Fruit fly (Drosophila melanogaster) whole organism, embryonic: ENCODE results near the gene CG9360.

Experiments used
- B-H2 ChIP-seq: fragments of 200-800 bp; sonication (Bioruptor generic); optimal IDR thresholded peaks from 2 replicates; lab custom pipeline; 2018; ENCODE audit warnings: missing biosample characterization, mild to moderate bottlenecking, missing genetic modification characterization
- BEAF-32 ChIP-seq: fragments of 200-800 bp; sonication (Bioruptor generic); optimal IDR thresholded peaks from 3 replicates; lab custom pipeline; 2017; ENCODE audit warnings: missing biosample characterization, missing genetic modification characterization, mild to moderate bottlenecking, moderate library complexity, missing genetic modification reagents
- CG10209 ChIP-seq: fragments of 200-800 bp; sonication (Bioruptor generic); optimal IDR thresholded peaks from 3 replicates; lab custom pipeline; 2017; ENCODE audit warnings: missing biosample characterization, mild to moderate bottlenecking, missing genetic modification characterization, missing genetic modification reagents
- CG11085 ChIP-seq: fragments of 200-800 bp; sonication (Bioruptor generic); IDR thresholded peaks from 2 replicates; pipeline ENCODE4 v1.3.6; 2022; ENCODE audit warnings: missing biosample characterization, missing genetic modification characterization
- CG11696 ChIP-seq: fragments of 200-800 bp; sonication (Bioruptor generic); IDR thresholded peaks from 2 replicates; pipeline ENCODE4 v1.3.6; 2022; ENCODE audit warnings: missing biosample characterization, missing genetic modification characterization
- CG13287 ChIP-seq: fragments of 200-800 bp; sonication (Bioruptor generic); IDR thresholded peaks from 2 replicates; pipeline ENCODE4 v1.3.6; 2022; ENCODE audit warnings: missing biosample characterization, missing genetic modification characterization; ENCODE audit not compliant: partially characterized antibody
- CG13424 ChIP-seq: fragments of 200-800 bp; sonication (Bioruptor generic); optimal IDR thresholded peaks from 2 replicates; lab custom pipeline; 2019; ENCODE audit warnings: missing biosample characterization, mild to moderate bottlenecking, missing genetic modification characterization, moderate library complexity
- CG13894 ChIP-seq: fragments of 200-800 bp; sonication (Bioruptor generic); optimal IDR thresholded peaks from 3 replicates; lab custom pipeline; 2018; ENCODE audit warnings: missing biosample characterization, mild to moderate bottlenecking, missing genetic modification characterization, moderate library complexity
- CG14014 ChIP-seq: fragments of 200-800 bp; sonication (Bioruptor generic); IDR thresholded peaks from 2 replicates; pipeline ENCODE4 v1.3.6; 2022; ENCODE audit warnings: missing biosample characterization, missing genetic modification characterization
- CG14965 ChIP-seq: fragments of 200-800 bp; sonication (Bioruptor generic); optimal IDR thresholded peaks from 2 replicates; lab custom pipeline; 2016; ENCODE audit warnings: missing biosample characterization, missing genetic modification characterization, borderline replicate concordance
- CG1603 ChIP-seq: fragments of 200-800 bp; sonication (Bioruptor generic); optimal IDR thresholded peaks from 2 replicates; lab custom pipeline; 2019; ENCODE audit warnings: missing biosample characterization, mild to moderate bottlenecking, missing genetic modification characterization, moderate library complexity
- CG16779 ChIP-seq: fragments of 200-800 bp; sonication (Bioruptor generic); IDR thresholded peaks from 2 replicates; pipeline ENCODE4 v1.3.6; 2022; ENCODE audit warnings: missing biosample characterization, missing genetic modification characterization
- CG17186 ChIP-seq: fragments of 200-800 bp; sonication (Bioruptor generic); optimal IDR thresholded peaks from 3 replicates; lab custom pipeline; 2017; ENCODE audit warnings: missing biosample characterization, missing genetic modification reagents, missing genetic modification characterization
- CG18476 ChIP-seq: fragments of 200-800 bp; sonication (Bioruptor generic); optimal IDR thresholded peaks from 2 replicates; lab custom pipeline; 2016; ENCODE audit warnings: missing biosample characterization, mild to moderate bottlenecking, missing genetic modification characterization
- CG30431 ChIP-seq: fragments of 200-800 bp; sonication (Bioruptor generic); optimal IDR thresholded peaks from 2 replicates; lab custom pipeline; 2017; ENCODE audit warnings: missing biosample characterization, missing genetic modification characterization
- CG34224 ChIP-seq: fragments of 200-800 bp; sonication (Bioruptor generic); IDR thresholded peaks from 3 replicates; pipeline ENCODE4 v1.3.6; 2022; ENCODE audit warnings: missing biosample characterization, missing genetic modification characterization; ENCODE audit not compliant: partially characterized antibody
- CG6254 ChIP-seq: fragments of 200-800 bp; sonication (Bioruptor generic); optimal IDR thresholded peaks from 3 replicates; lab custom pipeline; 2017; ENCODE audit warnings: mild to moderate bottlenecking, missing biosample characterization, missing genetic modification reagents, missing genetic modification characterization
- CG6813 ChIP-seq: fragments of 200-800 bp; sonication (Bioruptor generic); optimal IDR thresholded peaks from 2 replicates; lab custom pipeline; 2017; ENCODE audit warnings: missing biosample characterization, missing genetic modification characterization, mild to moderate bottlenecking, moderate library complexity, missing genetic modification reagents
- CG7839 ChIP-seq: fragments of 200-800 bp; sonication (Bioruptor generic); optimal IDR thresholded peaks from 3 replicates; lab custom pipeline; 2018; ENCODE audit warnings: missing biosample characterization, mild to moderate bottlenecking, missing genetic modification characterization, moderate library complexity
- CG8281 ChIP-seq: fragments of 200-800 bp; sonication (Bioruptor generic); optimal IDR thresholded peaks from 2 replicates; lab custom pipeline; 2018; ENCODE audit warnings: missing biosample characterization, mild to moderate bottlenecking, missing genetic modification characterization, moderate library complexity
- CG9437 ChIP-seq: fragments of 200-800 bp; sonication (Bioruptor generic); optimal IDR thresholded peaks from 2 replicates; lab custom pipeline; 2018; ENCODE audit warnings: missing biosample characterization, mild to moderate bottlenecking, missing genetic modification characterization
- CG9932 ChIP-seq: fragments of 200-800 bp; sonication (Bioruptor generic); IDR thresholded peaks from 2 replicates; pipeline ENCODE4 v1.3.6; 2022; ENCODE audit warnings: missing biosample characterization, missing genetic modification characterization
- CHES-1-like ChIP-seq: fragments of 200-800 bp; sonication (Bioruptor generic); optimal IDR thresholded peaks from 2 replicates; lab custom pipeline; 2016; ENCODE audit warnings: missing biosample characterization, missing genetic modification characterization
- D19A ChIP-seq: fragments of 200-800 bp; optimal IDR thresholded peaks from 3 replicates; lab custom pipeline; 2019; ENCODE audit warnings: missing biosample characterization, mild to moderate bottlenecking, missing genetic modification characterization, moderate library complexity
- Dip2 ChIP-seq: fragments of 200-800 bp; sonication (Bioruptor generic); IDR thresholded peaks from 2 replicates; pipeline ENCODE4 v1.3.6; 2022; ENCODE audit warnings: missing biosample characterization, missing genetic modification characterization
- Elba2 ChIP-seq: fragments of 200-800 bp; sonication (Bioruptor generic); optimal IDR thresholded peaks from 3 replicates; lab custom pipeline; 2016; ENCODE audit warnings: missing biosample characterization, missing genetic modification characterization
- H15 ChIP-seq: fragments of 200-800 bp; sonication (Bioruptor generic); IDR thresholded peaks from 3 replicates; pipeline ENCODE4 v1.3.6; 2022; ENCODE audit warnings: missing biosample characterization, missing genetic modification characterization
- HHEX ChIP-seq: fragments of 200-800 bp; sonication (Bioruptor generic); optimal IDR thresholded peaks from 3 replicates; lab custom pipeline; 2017; ENCODE audit warnings: missing biosample characterization, mild to moderate bottlenecking, missing genetic modification characterization, missing genetic modification reagents
- HmgZ ChIP-seq: fragments of 200-800 bp; sonication (Bioruptor generic); optimal IDR thresholded peaks from 2 replicates; lab custom pipeline; 2018; ENCODE audit warnings: missing biosample characterization, mild to moderate bottlenecking, missing genetic modification characterization
- Hmr ChIP-seq: fragments of 200-800 bp; sonication (Bioruptor generic); optimal IDR thresholded peaks from 3 replicates; lab custom pipeline; 2017; ENCODE audit warnings: mild to moderate bottlenecking, missing biosample characterization, missing genetic modification reagents, missing genetic modification characterization
- Hr78 ChIP-seq, 2 experiments: fragments of 200-800 bp in 1 of 2; fragments of >200 bp in 1 of 2; sonication (Bioruptor generic) in 1 of 2; optimal IDR thresholded peaks; 2 replicates each; lab custom pipeline; 2017 to 2019; ENCODE audit warnings: missing biosample characterization in 2 of 2, missing genetic modification characterization in 2 of 2, mild to moderate bottlenecking in 1 of 2, moderate library complexity in 1 of 2
- Med ChIP-seq: fragments of 200-800 bp; sonication (Bioruptor generic); peaks from one replicate; lab custom pipeline; 2016; ENCODE audit warnings: missing biosample characterization, missing genetic modification characterization, mild to moderate bottlenecking, inconsistent platforms, moderate library complexity
- Sox100B ChIP-seq: fragments of 200-800 bp; sonication (Bioruptor generic); optimal IDR thresholded peaks from 3 replicates; lab custom pipeline; 2018; ENCODE audit warnings: missing biosample characterization, mild to moderate bottlenecking, missing genetic modification characterization
- TFAM ChIP-seq: fragments of 200-800 bp; sonication (Bioruptor generic); optimal IDR thresholded peaks from 2 replicates; lab custom pipeline; 2017; ENCODE audit warnings: missing biosample characterization, missing genetic modification characterization, inconsistent platforms
- Usf ChIP-seq: fragments of 200-800 bp; sonication (Bioruptor generic); optimal IDR thresholded peaks from 2 replicates; lab custom pipeline; 2017; ENCODE audit warnings: missing genotype, missing biosample characterization, missing genetic modification characterization
- ash1 ChIP-seq: fragments of 200-800 bp; sonication (Bioruptor generic); optimal IDR thresholded peaks from 2 replicates; lab custom pipeline; 2018; ENCODE audit warnings: missing biosample characterization, mild to moderate bottlenecking, missing genetic modification characterization
- bab2 ChIP-seq: fragments of 200-800 bp; sonication (Bioruptor generic); optimal IDR thresholded peaks from 2 replicates; lab custom pipeline; 2016; ENCODE audit warnings: missing biosample characterization, missing genetic modification characterization
- bbx ChIP-seq: fragments of 200-800 bp; sonication (Bioruptor generic); IDR thresholded peaks from 2 replicates; pipeline ENCODE4 v1.3.6; 2022; ENCODE audit warnings: missing biosample characterization, missing genetic modification characterization; ENCODE audit not compliant: partially characterized antibody
- cg ChIP-seq: fragments of 200-800 bp; sonication (Bioruptor generic); optimal IDR thresholded peaks from 3 replicates; lab custom pipeline; 2019; ENCODE audit warnings: missing biosample characterization, mild to moderate bottlenecking, missing genetic modification characterization, moderate library complexity
- corto ChIP-seq: fragments of 200-800 bp; sonication (Bioruptor generic); optimal IDR thresholded peaks from 2 replicates; lab custom pipeline; 2016; ENCODE audit warnings: missing biosample characterization, mild to moderate bottlenecking, missing genetic modification characterization, moderate library complexity
- dati ChIP-seq: fragments of 200-800 bp; sonication (Bioruptor generic); IDR thresholded peaks from 2 replicates; pipeline ENCODE4 v1.3.6; 2022; ENCODE audit warnings: missing biosample characterization, missing genetic modification characterization
- jumu ChIP-seq: fragments of 200-800 bp; sonication (Bioruptor generic); optimal IDR thresholded peaks from 3 replicates; lab custom pipeline; 2016; ENCODE audit warnings: missing biosample characterization, missing genetic modification characterization
- pfk ChIP-seq: fragments of 200-800 bp; sonication (Bioruptor generic); optimal IDR thresholded peaks from 2 replicates; lab custom pipeline; 2018; ENCODE audit warnings: missing biosample characterization, mild to moderate bottlenecking, missing genetic modification characterization, moderate library complexity
- psq ChIP-seq: fragments of 200-800 bp; sonication (Bioruptor generic); optimal IDR thresholded peaks from 2 replicates; lab custom pipeline; 2017; ENCODE audit warnings: missing biosample characterization, missing genetic modification characterization
- run ChIP-seq: fragments of 200-800 bp; sonication (Bioruptor generic); optimal IDR thresholded peaks from 3 replicates; lab custom pipeline; 2018; ENCODE audit warnings: missing biosample characterization, mild to moderate bottlenecking, missing genetic modification characterization
- so ChIP-seq: fragments of 200-800 bp; sonication (Bioruptor generic); IDR thresholded peaks from 3 replicates; pipeline ENCODE4 v1.3.6; 2022; ENCODE audit warnings: missing biosample characterization, missing genetic modification characterization
- unpg ChIP-seq: fragments of 200-800 bp; sonication (Bioruptor generic); optimal IDR thresholded peaks from 3 replicates; lab custom pipeline; 2018; ENCODE audit warnings: missing biosample characterization, mild to moderate bottlenecking, missing genetic modification characterization, moderate library complexity

CG9360 gene

DNA sequence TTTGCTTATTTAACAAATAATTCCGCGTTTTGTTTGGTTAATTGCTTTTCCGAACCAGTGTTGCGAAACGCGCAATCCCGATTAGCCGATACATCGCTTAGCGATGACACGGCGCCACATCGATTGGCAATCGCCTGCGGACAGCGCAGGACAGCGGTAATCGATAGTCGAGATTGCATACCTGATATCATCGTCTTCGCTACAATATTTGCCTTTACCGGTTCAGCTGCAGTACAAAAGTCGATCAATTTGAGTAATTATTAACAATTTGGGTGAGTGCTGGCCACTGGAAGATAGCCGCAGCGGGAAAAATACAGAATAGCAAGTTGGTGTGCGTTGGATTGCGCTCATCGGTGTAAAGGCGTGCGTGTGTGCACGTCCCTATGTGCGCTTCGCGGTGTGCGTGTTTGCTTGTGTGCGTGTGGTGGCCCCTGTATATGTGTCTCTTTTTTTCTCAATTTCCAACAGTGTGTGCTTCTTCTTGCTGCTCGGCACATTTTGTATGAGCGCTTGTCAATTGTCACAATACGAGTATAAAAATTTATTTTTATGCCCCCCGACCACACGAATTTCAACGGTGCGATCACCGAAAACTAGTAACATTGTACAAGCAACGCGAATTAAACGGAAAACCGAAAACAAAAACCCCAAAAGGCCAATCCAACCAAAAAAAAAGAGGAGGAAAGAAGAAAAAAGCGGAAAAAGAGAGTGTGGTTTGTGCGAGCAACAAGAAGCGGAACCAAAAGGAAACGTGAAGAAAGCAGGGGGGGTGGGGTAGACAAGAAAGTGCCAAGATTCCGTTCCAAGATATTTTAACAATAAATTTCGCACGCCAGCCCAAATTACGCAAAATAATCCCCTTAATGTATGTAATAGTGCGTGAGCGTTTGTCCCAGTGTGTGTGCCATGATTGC, 28.3 kb upstream of the CG9360 start, which contains the start of gene CkIIbeta (continued):
- TF ChIP-seq CG30431 (GFP tag; lab: Kevin White, UChicago) (no peak), CG1603 (tag; lab: Kevin White, UChicago) (peak; percentile 81), D19A (tag; lab: Kevin White, UChicago) (no peak), Hmr (peak; percentile 58), bbx (GFP tag; lab: Robert Waterston, UW) (peak; percentile 97), CG11085 (no peak), Elba2 (GFP tag; lab: Kevin White, UChicago) (no peak), Usf (GFP tag; lab: Kevin White, UChicago) (no peak), CG6254 (no peak), CG16779 (GFP tag; lab: Robert Waterston, UW) (no peak), CG13894 (tag; lab: Kevin White, UChicago) (no peak), bab2 (GFP tag; lab: Kevin White, UChicago) (peak; percentile 54), ash1 (GFP tag; lab: Kevin White, UChicago) (no peak), CG18476 (peak; percentile 10), CG34224 (peak; percentile 86), Hr78 (GFP tag; optimal IDR thresholded peaks at IDR 0.05; lab: Kevin White, UChicago) (no peak), pfk (GFP tag; lab: Kevin White, UChicago) (no peak), CHES-1-like (GFP tag; lab: Kevin White, UChicago) (peak; percentile 28), CG10209 (GFP tag; lab: Kevin White, UChicago) (no peak), so (GFP tag; lab: Robert Waterston, UW) (no peak), HHEX (GFP tag; lab: Kevin White, UChicago) (no peak), CG9437 (peak; percentile 0), cg (peak; percentile 92), unpg (GFP tag; lab: Kevin White, UChicago) (no peak), HmgZ (peak; percentile 17), CG7839 (tag; lab: Kevin White, UChicago) (peak; percentile 16), B-H2 (GFP tag; lab: Kevin White, UChicago) (peak; percentile 16), CG13287 (GFP tag; lab: Robert Waterston, UW) (peak; percentile 92), CG8281 (no peak), TFAM (GFP tag; lab: Kevin White, UChicago) (no peak), CG14014 (GFP tag; lab: Robert Waterston, UW) (no peak; the same call in 1 of the 2 replicates), jumu (GFP tag; lab: Kevin White, UChicago) (peak; percentile 39), run (no peak), CG14965 (GFP tag; lab: Kevin White, UChicago) (no peak), psq (GFP tag; lab: Kevin White, UChicago) (no peak), CG6813 (GFP tag; lab: Kevin White, UChicago) (no peak), BEAF-32 (GFP tag; lab: Kevin White, UChicago) (peak; percentile 98), Sox100B (GFP tag; lab: Kevin White, UChicago) (no peak), CG17186 (GFP tag; lab: Kevin White, UChicago) (peak; percentile 90), CG13424 (tag; lab: Kevin White, UChicago) (no peak), CG11696 (GFP tag; lab: Robert Waterston, UW) (no peak), Med (GFP tag; lab: Kevin White, UChicago) (peak; percentile 92), H15 (GFP tag; lab: Robert Waterston, UW) (no peak; the same call in 2 of the 3 replicates), Dip2 (GFP tag; lab: Robert Waterston, UW) (no peak), dati (GFP tag; lab: Robert Waterston, UW) (no peak), corto (GFP tag; lab: Kevin White, UChicago) (no peak), CG9932 (GFP tag; lab: Robert Waterston, UW) (no peak; the same call in 1 of the 2 replicates)
